Fruit fly (Drosophila melanogaster) whole organism, adult: ENCODE measurements around the gene spi.
A peak's percentile ranks its signal among the peaks of the same experiment; 100 is the strongest.

ENCODE experiments used
- CG11617 ChIP-seq: fragments of 200-800 bp; sonication (Bioruptor generic); optimal IDR thresholded peaks from 2 replicates; lab custom pipeline; 2017; ENCODE audit warnings: mild to moderate bottlenecking, missing biosample characterization, missing genetic modification reagents, missing genetic modification characterization
- CG14711 ChIP-seq: fragments of 200-800 bp; sonication (Bioruptor generic); optimal IDR thresholded peaks from 2 replicates; lab custom pipeline; 2018; ENCODE audit warnings: missing biosample characterization, mild to moderate bottlenecking, missing genetic modification characterization, moderate library complexity
- CG1620 ChIP-seq: fragments of 200-800 bp; sonication (Bioruptor generic); optimal IDR thresholded peaks from 2 replicates; lab custom pipeline; 2016; ENCODE audit warnings: missing biosample characterization, missing genetic modification characterization
- CG33017 ChIP-seq: fragments of 200-800 bp; sonication (Bioruptor generic); optimal IDR thresholded peaks from 2 replicates; lab custom pipeline; 2018; ENCODE audit warnings: missing biosample characterization, mild to moderate bottlenecking, missing genetic modification characterization, moderate library complexity
- CG5204 ChIP-seq: fragments of 200-800 bp; sonication (Bioruptor generic); optimal IDR thresholded peaks from 2 replicates; lab custom pipeline; 2016; ENCODE audit warnings: missing biosample characterization, missing genetic modification characterization
- CG7101 ChIP-seq: fragments of 200-800 bp; sonication (Bioruptor generic); optimal IDR thresholded peaks from 2 replicates; lab custom pipeline; 2018; ENCODE audit warnings: missing biosample characterization, mild to moderate bottlenecking, missing genetic modification characterization, moderate library complexity
- Clk ChIP-seq: fragments of 200-800 bp; sonication (Bioruptor generic); optimal IDR thresholded peaks from 2 replicates; lab custom pipeline; 2017; ENCODE audit warnings: missing biosample characterization, missing genetic modification characterization
- Crg-1 ChIP-seq: fragments of 200-800 bp; sonication (Bioruptor generic); optimal IDR thresholded peaks from 2 replicates; lab custom pipeline; 2016; ENCODE audit warnings: missing biosample characterization, missing genetic modification characterization
- Hr96 ChIP-seq: fragments of 200-800 bp; sonication (Bioruptor generic); optimal IDR thresholded peaks from 2 replicates; lab custom pipeline; 2016; ENCODE audit warnings: missing biosample characterization, missing genetic modification characterization
- cic ChIP-seq: fragments of 200-800 bp; sonication (Bioruptor generic); optimal IDR thresholded peaks from 2 replicates; lab custom pipeline; 2017; ENCODE audit warnings: missing biosample characterization, mild to moderate bottlenecking, missing genetic modification characterization, moderate library complexity
- kay ChIP-seq: fragments of 200-800 bp; sonication (Bioruptor generic); peaks from one replicate; lab custom pipeline; 2016; ENCODE audit warnings: missing biosample characterization, missing genetic modification characterization, borderline replicate concordance
- ovo ChIP-seq: fragments of 200-800 bp; sonication (Bioruptor generic); optimal IDR thresholded peaks from 2 replicates; lab custom pipeline; 2016; ENCODE audit warnings: missing biosample characterization, missing genetic modification characterization
- tj ChIP-seq: fragments of 200-800 bp; sonication (Bioruptor generic); optimal IDR thresholded peaks from 3 replicates; lab custom pipeline; 2017; ENCODE audit warnings: missing biosample characterization, mild to moderate bottlenecking, missing genetic modification characterization, moderate library complexity
- toe ChIP-seq: fragments of 200-800 bp; sonication (Bioruptor generic); optimal IDR thresholded peaks from 2 replicates; lab custom pipeline; 2016; ENCODE audit warnings: missing biosample characterization, missing genetic modification characterization

- TF ChIP-seq ovo (GFP tag; lab: Kevin White, UChicago) (peak; percentile 18), toe (GFP tag; lab: Kevin White, UChicago) (no peak), kay (no peak), CG11617 (GFP tag; lab: Kevin White, UChicago) (no peak), CG14711 (tag; lab: Kevin White, UChicago) (no peak), Clk (GFP tag; lab: Kevin White, UChicago) (no peak), CG5204 (GFP tag; lab: Kevin White, UChicago) (no peak), Hr96 (no peak), tj (GFP tag; lab: Kevin White, UChicago) (peak; percentile 5), CG33017 (no peak), CG1620 (no peak), Crg-1 (no peak), cic (GFP tag; lab: Kevin White, UChicago) (peak; percentile 31), CG7101 (no peak)
These were observed 5.3 kb downstream of the spi start for dm6 chr2L:19571574-19572495.
